Worm (Caenorhabditis elegans): ENCODE data around the gene C25E10.4.

DNA sequence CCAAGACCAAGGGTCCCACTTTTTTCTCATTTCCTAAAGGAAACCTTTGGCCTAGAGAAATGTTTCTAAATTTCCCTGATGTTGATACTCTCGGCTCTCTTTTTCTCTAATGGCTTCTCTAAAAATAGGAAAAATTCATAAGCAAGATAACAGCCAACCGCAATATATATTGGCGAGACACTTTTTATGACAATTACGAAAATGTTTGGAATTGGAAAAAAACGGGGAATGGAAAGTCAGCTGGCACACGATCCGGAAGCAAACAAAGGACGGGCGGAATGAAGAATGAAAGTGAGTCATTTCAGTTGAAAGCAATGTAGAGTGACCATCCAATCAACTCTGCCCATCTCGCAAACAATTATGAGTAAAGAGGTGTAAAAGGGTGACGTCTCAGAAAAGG lies 48.0 kb downstream of the C25E10.4 start:
- no peak for TF ChIP-seq ama-1 (optimal IDR thresholded peaks at IDR 0.05)
- no peak for TF ChIP-seq ceh-13 (GFP tag; optimal IDR thresholded peaks at IDR 0.05)
- TF ChIP-seq flt-1 (GFP tag; IDR thresholded peaks at IDR 0.05), result no peak
- no peak for TF ChIP-seq scrt-1 (GFP tag; IDR thresholded peaks at IDR 0.05)
- no peak for TF ChIP-seq tbx-11 (GFP tag; IDR thresholded peaks at IDR 0.05)
- TF ChIP-seq tra-4 (tag; optimal IDR thresholded peaks at IDR 0.05), result no peak
- TF ChIP-seq aly-1 (tag; optimal IDR thresholded peaks at IDR 0.05), result no peak
- no peak for TF ChIP-seq B0310.2 (tag; optimal IDR thresholded peaks at IDR 0.05)
